Fruit fly (Drosophila melanogaster): ENCODE results near the gene CG13247.

DNA sequence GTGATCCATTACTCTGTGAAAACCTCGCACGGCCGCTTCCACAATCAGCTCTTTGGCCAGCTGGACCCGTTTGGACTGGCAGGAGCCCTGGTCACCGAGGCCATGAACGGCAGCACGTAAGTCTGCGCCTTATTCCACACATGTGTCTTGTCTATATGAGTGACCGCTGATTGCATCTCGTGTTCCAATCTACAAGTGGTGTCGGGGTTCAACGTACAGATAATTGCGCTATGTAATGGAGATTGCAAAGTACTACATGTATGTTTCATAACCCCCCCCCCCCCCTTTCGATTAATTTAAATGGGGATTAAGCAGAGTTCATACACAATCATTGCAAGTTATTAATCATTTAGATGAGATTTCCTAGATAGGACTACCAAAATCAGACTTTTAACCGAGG lies 15.2 kb upstream of the CG13247 start:
- TF ChIP-seq psq (optimal IDR thresholded peaks at IDR 0.05) (no peak), ttk (optimal IDR thresholded peaks at IDR 0.05) (no peak), Sin3A (optimal IDR thresholded peaks at IDR 0.05) (no peak)
